Worm (Caenorhabditis elegans) whole organism, young adult: ENCODE results near the gene pap-2.

Experiments
- ceh-100 ChIP-seq: fragments of 200-800 bp; sonication (Bioruptor generic); IDR thresholded peaks from 2 replicates; pipeline ENCODE4 v1.3.6; 2022; ENCODE audit warnings: missing genetic modification reagents, missing genetic modification characterization, missing compliant biosample characterization
- die-1 ChIP-seq: sonication (generic microtip); optimal IDR thresholded peaks from 2 replicates; lab custom pipeline; 2016; ENCODE audit warnings: missing genotype, mild to moderate bottlenecking, missing genetic modification characterization, missing compliant biosample characterization
- ets-4 ChIP-seq: fragments of 200-800 bp; sonication (Bioruptor generic); optimal IDR thresholded peaks from 2 replicates; lab custom pipeline; 2018; ENCODE audit warnings: mild to moderate bottlenecking, missing genetic modification characterization, missing compliant biosample characterization

DNA sequence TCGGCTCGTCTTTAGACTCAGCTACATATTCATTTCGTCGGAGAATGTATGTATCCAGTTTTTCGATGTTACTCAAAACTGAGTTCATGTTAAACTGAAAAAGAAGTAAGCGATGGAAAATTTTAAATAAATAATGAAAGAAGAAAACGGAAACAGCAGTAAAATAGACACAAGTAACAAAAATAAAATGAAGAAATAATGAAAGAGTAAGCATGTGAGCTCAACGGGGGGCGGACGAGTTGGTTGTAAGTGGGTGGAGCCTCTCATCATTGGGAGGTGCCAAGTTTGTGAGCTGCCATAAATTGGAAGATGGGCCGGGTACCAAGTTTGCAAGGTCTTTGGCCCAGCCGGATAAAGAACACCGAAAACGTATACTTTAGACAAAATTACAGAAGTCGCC lies 25.7 kb downstream of the pap-2 start, which contains the start of gene wee-1.1:
- TF ChIP-seq die-1 (tag; lab: Kevin White, UChicago) = no peak
- no peak for TF ChIP-seq ceh-100 (GFP tag; lab: Robert Waterston, UW)
- TF ChIP-seq ets-4 = no peak
